Worm (Caenorhabditis elegans): ENCODE results near the gene R07B7.2.

Gene R07B7.2

ce11 chrV:12013298-12013697, 46.3 kb downstream of the R07B7.2 start, which contains the start of gene add-2:
Gene add-2 (minus strand): TSS chrV:12013406.
- TF ChIP-seq elt-2 (tag; optimal IDR thresholded peaks at IDR 0.05) (peak; percentile 55), nhr-77 (tag; optimal IDR thresholded peaks at IDR 0.05) (no peak), nhr-20 (tag; optimal IDR thresholded peaks at IDR 0.05) (no peak), unc-30 (tag; optimal IDR thresholded peaks at IDR 0.05) (no peak)

DNA sequence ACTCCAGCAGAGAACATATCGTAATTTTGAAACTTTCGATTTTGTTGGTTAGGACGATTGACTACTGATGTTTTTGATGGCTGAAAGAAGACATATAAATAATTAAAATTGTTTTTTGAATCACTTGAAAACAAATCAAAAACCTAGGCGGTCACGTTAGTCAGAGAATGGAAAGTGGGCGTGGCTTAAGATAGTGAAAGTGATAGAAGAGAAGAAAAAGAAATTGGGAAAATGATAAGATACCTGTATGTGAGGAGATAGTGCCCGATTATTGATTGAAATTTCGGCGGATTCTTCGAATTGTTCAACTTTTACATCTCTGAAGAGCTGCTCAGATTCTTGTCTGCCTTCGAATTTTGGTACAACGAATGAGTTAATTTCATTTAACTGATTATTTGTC, 47.9 kb downstream of the R07B7.2 start:
- TF ChIP-seq fos-1 (tag; optimal IDR thresholded peaks at IDR 0.05) (no peak), tbx-2 (tag; optimal IDR thresholded peaks at IDR 0.05) (no peak), ama-1 (optimal IDR thresholded peaks at IDR 0.05) (no peak), nhr-19 (GFP tag; conservative IDR thresholded peaks at IDR 0.05) (no peak), elt-2 (tag; optimal IDR thresholded peaks at IDR 0.05) (no peak), efl-3 (GFP tag; optimal IDR thresholded peaks at IDR 0.05) (no peak), sup-37 (GFP tag; optimal IDR thresholded peaks at IDR 0.05) (no peak), zag-1 (tag; optimal IDR thresholded peaks at IDR 0.05) (no peak), mep-1 (tag; optimal IDR thresholded peaks at IDR 0.05) (no peak), ztf-4 (tag; optimal IDR thresholded peaks at IDR 0.05) (no peak), ceh-88 (GFP tag; IDR thresholded peaks at IDR 0.05) (no peak), fkh-10 (GFP tag; optimal IDR thresholded peaks at IDR 0.05) (no peak), ceh-63 (GFP tag; optimal IDR thresholded peaks at IDR 0.05) (no peak), mdl-1 (tag; optimal IDR thresholded peaks at IDR 0.05) (no peak), lir-3 (tag; optimal IDR thresholded peaks at IDR 0.05; ENCODE audit: poor library complexity) (no peak), pqm-1 (tag; optimal IDR thresholded peaks at IDR 0.05) (no peak), aly-2 (tag; optimal IDR thresholded peaks at IDR 0.05) (no peak), nhr-85 (tag) (peak; percentile 53), nhr-20 (tag; optimal IDR thresholded peaks at IDR 0.05) (peak; percentile 14), irx-1 (tag; optimal IDR thresholded peaks at IDR 0.05) (no peak), efl-1 (optimal IDR thresholded peaks at IDR 0.05) (no peak), efl-1 (GFP tag; optimal IDR thresholded peaks at IDR 0.05 in 1 of 2) (peak in 1 of 2 experiments; percentile 86), alr-1 (tag; optimal IDR thresholded peaks at IDR 0.05; ENCODE audit: borderline replicate concordance) (no peak), ceh-8 (GFP tag; optimal IDR thresholded peaks at IDR 0.05) (no peak), rnt-1 (tag; optimal IDR thresholded peaks at IDR 0.05) (no peak), mef-2 (tag; optimal IDR thresholded peaks at IDR 0.05) (no peak), mab-9 (GFP tag; IDR thresholded peaks at IDR 0.05) (no peak), unc-30 (tag; optimal IDR thresholded peaks at IDR 0.05) (no peak), pag-3 (tag; optimal IDR thresholded peaks at IDR 0.05; ENCODE audit: borderline replicate concordance, insufficient read depth) (no peak), nhr-237 (tag; optimal IDR thresholded peaks at IDR 0.05) (no peak), snpc-4 (tag; optimal IDR thresholded peaks at IDR 0.05) (no peak), nhr-12 (tag; optimal IDR thresholded peaks at IDR 0.05) (no peak), fkh-4 (tag; optimal IDR thresholded peaks at IDR 0.05; ENCODE audit: borderline replicate concordance) (no peak), egl-27 (tag; optimal IDR thresholded peaks at IDR 0.05) (no peak), hlh-4 (tag; optimal IDR thresholded peaks at IDR 0.05) (no peak), F16B12.6 (tag; optimal IDR thresholded peaks at IDR 0.05) (no peak), lin-15B (tag; optimal IDR thresholded peaks at IDR 0.05) (no peak), blmp-1 (tag; optimal IDR thresholded peaks at IDR 0.05) (peak; percentile 97), snu-23 (GFP tag; optimal IDR thresholded peaks at IDR 0.05) (peak; percentile 10), ceh-82 (tag; optimal IDR thresholded peaks at IDR 0.05) (no peak), isw-1 (GFP tag; IDR thresholded peaks at IDR 0.05) (no peak), skn-1 (tag; optimal IDR thresholded peaks at IDR 0.05) (no peak), ceh-90 (tag; optimal IDR thresholded peaks at IDR 0.05) (no peak), nhr-84 (tag; optimal IDR thresholded peaks at IDR 0.05) (no peak), sox-4 (tag; optimal IDR thresholded peaks at IDR 0.05) (no peak), C34B4.2 (tag; optimal IDR thresholded peaks at IDR 0.05) (no peak), hpl-2 (GFP tag; optimal IDR thresholded peaks at IDR 0.05) (no peak), unc-130 (tag; optimal IDR thresholded peaks at IDR 0.05) (no peak), zip-4 (GFP tag; optimal IDR thresholded peaks at IDR 0.05) (no peak), C16A3.4 (tag; optimal IDR thresholded peaks at IDR 0.05) (no peak), ces-1 (GFP tag; optimal IDR thresholded peaks at IDR 0.05) (no peak), ets-5 (GFP tag; IDR thresholded peaks at IDR 0.05) (no peak)

Data from whole organism, L1 larva.